Worm (Caenorhabditis elegans): Measurements from ENCODE around the gene nhr-47.

nhr-47 gene

DNA sequence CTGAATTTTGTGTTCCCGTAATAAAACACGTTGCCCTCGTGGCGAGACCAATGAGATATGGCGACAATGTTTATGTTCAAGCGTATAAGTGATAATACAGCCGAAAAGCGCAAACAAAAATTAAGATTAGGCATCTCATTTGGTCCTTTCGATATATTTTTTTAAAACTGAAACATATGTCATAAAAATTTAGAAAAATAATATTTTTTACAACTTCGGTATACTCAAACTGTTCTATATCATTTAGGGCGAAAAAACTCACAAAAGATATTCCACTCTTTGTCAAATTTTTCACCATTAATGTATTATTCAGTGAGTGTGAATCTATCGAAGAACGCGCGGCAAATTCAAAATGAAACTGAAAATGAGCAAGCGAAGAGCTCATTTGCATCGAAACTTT lies 33.4 kb downstream of the nhr-47 start, which contains the start of gene cft-1:
TSS of gene cft-1 (plus strand) at position 301 of the 400 bp plus-strand sequence.
- no peak for TF ChIP-seq ama-1 (optimal IDR thresholded peaks at IDR 0.05)
- TF ChIP-seq ama-1 (GFP tag; optimal IDR thresholded peaks at IDR 0.05), result no peak
- TF ChIP-seq F37B4.10 (GFP tag; IDR thresholded peaks at IDR 0.05), result no peak

DNA sequence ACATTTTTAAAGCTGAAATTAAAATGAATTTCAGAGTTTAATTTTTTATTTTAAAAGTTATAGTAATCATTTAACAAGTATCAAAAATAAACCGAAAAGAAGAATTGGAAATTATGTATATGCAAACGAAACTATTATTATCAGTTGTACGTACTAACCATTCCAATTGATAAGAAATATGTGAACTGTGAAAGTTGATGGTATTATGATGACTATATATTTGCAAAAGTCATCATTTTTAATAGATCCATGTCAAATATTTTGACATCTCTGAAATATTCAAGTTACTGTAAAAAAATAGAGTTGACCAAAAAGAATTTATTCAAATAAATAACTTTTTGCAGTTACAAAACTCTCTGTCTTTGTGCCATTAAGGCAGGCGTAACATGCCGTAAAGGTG lies 43.0 kb downstream of the nhr-47 start, which contains the start of gene ugt-48:
TSS of gene ugt-48 (minus strand) at position 12 of the 400 bp plus-strand sequence.
- TF ChIP-seq sea-2 (GFP tag; IDR thresholded peaks at IDR 0.05) (no peak), nhr-179 (tag; optimal IDR thresholded peaks at IDR 0.05) (no peak), snpc-4 (GFP tag; optimal IDR thresholded peaks at IDR 0.05) (no peak), snpc-4 (tag; optimal IDR thresholded peaks at IDR 0.05) (no peak), somi-1 (GFP tag; optimal IDR thresholded peaks at IDR 0.05) (no peak), F10E7.11 (tag; optimal IDR thresholded peaks at IDR 0.05) (no peak), chd-7 (tag; optimal IDR thresholded peaks at IDR 0.05) (no peak), nhr-90 (tag; optimal IDR thresholded peaks at IDR 0.05) (no peak), xnd-1 (tag; optimal IDR thresholded peaks at IDR 0.05) (no peak), lsl-1 (GFP tag; optimal IDR thresholded peaks at IDR 0.05) (no peak), nfya-2 (GFP tag; IDR thresholded peaks at IDR 0.05) (no peak), rpc-1 (optimal IDR thresholded peaks at IDR 0.05) (no peak), rpc-1 (tag; optimal IDR thresholded peaks at IDR 0.05) (no peak), dpl-1 (GFP tag; optimal IDR thresholded peaks at IDR 0.05) (no peak), cebp-2 (GFP tag; IDR thresholded peaks at IDR 0.05) (no peak), lsy-27 (tag; optimal IDR thresholded peaks at IDR 0.05; ENCODE audit: borderline replicate concordance, insufficient read depth) (no peak), aptf-3 (GFP tag; IDR thresholded peaks at IDR 0.05) (no peak), pbrm-1 (GFP tag; IDR thresholded peaks at IDR 0.05) (no peak), him-1 (tag; optimal IDR thresholded peaks at IDR 0.05) (no peak), T26A5.8 (tag; optimal IDR thresholded peaks at IDR 0.05) (no peak), ztf-25 (GFP tag; IDR thresholded peaks at IDR 0.05) (no peak)

DNA sequence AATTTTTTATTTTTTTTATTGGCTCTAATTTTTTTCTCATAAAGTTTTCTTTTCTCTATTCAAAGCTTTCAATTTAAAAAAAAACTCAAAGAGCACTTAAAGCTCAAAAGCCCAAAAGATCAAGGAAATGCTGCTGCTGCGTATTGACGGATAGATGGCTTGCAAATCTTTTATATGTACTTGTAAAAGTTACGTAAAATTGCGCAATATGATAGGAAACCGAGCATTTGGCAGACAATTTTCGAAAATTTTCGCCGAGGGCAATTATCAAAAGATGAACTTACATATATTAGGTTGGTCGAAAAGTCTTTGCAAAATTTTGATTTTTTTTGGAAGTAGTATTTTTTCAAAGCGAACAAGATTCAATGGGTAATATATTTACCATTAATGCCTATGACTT lies 43.4 kb downstream of the nhr-47 start:
- TF ChIP-seq efl-1 (GFP tag; optimal IDR thresholded peaks at IDR 0.05), result no peak
- no peak for TF ChIP-seq ztf-22 (GFP tag; optimal IDR thresholded peaks at IDR 0.05)
- TF ChIP-seq B0035.1 (tag; optimal IDR thresholded peaks at IDR 0.05), result no peak
- TF ChIP-seq tlf-1 (GFP tag; optimal IDR thresholded peaks at IDR 0.05), result no peak
- TF ChIP-seq cebp-1 (GFP tag; IDR thresholded peaks at IDR 0.05), result no peak
- no peak for TF ChIP-seq cebp-1 (tag; optimal IDR thresholded peaks at IDR 0.05)
- TF ChIP-seq snpc-1.3 (tag; optimal IDR thresholded peaks at IDR 0.05; ENCODE audit: insufficient read depth), result no peak

DNA sequence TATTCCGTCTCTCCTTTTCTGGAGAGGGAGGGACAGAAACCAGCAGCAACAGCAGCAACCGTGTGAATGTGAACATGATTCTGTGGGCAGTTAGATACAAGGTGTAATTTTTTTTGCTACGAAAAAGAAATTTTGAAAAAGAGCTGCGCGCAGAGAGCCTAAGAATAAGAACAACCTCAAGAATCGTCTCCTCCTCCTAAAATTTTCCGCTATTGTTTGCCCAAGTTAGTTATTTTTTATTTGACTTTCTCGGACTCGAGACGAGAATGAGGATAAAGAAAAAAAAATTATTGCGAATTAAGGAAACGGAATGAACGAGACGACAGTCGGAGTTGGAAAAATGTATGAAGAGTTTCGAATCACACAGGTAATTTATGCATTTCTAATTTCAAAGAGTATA lies 53.5 kb downstream of the nhr-47 start, which contains the start of gene glb-5:
TSS of gene glb-5 (plus strand) at position 301 of the 400 bp plus-strand sequence.
- TF ChIP-seq fkh-3 (tag; optimal IDR thresholded peaks at IDR 0.05), result no peak
- TF ChIP-seq ZK185.1 (tag; optimal IDR thresholded peaks at IDR 0.05; ENCODE audit: poor library complexity, severe bottlenecking), result no peak
- no peak for TF ChIP-seq nfyb-1 (GFP tag; IDR thresholded peaks at IDR 0.05)
